Fruit fly (Drosophila melanogaster) whole organism, prepupa: Measurements from ENCODE around the gene Nopp140.

Experiments used
- Eip93F ChIP-seq: fragments of 200-800 bp; sonication (Bioruptor generic); optimal IDR thresholded peaks from 2 replicates; lab custom pipeline; 2016; ENCODE audit warnings: missing biosample characterization, mild to moderate bottlenecking, missing genetic modification characterization
- vri ChIP-seq: fragments of 200-800 bp; sonication (Bioruptor generic); optimal IDR thresholded peaks from 3 replicates; lab custom pipeline; 2016; ENCODE audit warnings: missing biosample characterization, mild to moderate bottlenecking, missing genetic modification characterization

DNA sequence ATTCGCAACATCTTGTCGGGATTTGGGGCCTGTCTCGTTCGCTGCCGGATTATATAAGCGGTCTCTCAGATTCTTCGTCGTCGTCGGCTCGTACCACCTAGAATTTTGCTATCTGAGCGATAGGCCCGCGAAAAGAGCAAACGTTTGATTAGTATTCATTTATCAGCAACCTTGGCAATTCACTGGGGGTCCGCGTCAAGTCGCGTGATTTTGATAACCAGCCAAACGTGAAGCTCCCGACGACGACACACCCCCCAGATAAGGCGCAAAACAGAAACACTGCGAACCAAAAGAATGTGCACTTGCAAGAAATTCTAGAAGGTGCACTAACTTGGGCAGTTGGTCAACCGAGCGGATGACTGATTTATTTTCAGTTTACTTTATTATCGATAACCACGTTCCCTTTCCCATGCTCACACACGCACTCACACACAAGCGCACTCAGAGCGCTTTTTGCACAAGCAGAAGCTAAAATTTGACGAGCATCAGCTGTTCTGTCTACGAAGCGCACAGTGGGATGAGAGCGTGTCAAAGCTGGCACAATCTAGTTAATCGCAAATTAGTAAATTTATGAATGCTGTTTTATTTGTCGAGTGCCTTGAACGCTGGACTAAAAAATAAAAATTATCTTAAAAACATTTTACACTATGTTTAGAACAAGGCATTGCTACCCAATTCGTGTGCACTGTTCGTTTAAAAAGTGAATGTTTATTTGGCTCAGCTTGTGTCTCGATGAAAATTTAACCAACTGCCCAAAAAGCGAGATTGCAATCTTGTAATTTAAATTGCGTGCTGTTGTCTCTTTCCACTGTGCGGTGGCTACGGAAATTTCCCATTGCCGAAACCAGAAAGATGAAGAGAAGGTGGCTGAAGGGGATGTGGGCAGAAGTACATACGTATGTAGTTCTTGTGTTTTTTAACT, 7.4 kb downstream of the Nopp140 start:
- TF ChIP-seq vri: peak; percentile 91
- TF ChIP-seq Eip93F (GFP tag; lab: Kevin White, UChicago): peak; percentile 70
